Fruit fly (Drosophila melanogaster) whole organism, embryonic: ENCODE data around the gene hgo.
A peak's percentile ranks its signal among the peaks of the same experiment; 100 is the strongest.

ENCODE experiments used
- ATbp ChIP-seq: fragments of 200-800 bp; sonication (Bioruptor generic); optimal IDR thresholded peaks from 2 replicates; lab custom pipeline; 2017; ENCODE audit warnings: missing biosample characterization, mild to moderate bottlenecking, missing genetic modification characterization, missing genetic modification reagents
- Bdp1 ChIP-seq: fragments of 200-800 bp; sonication (Bioruptor generic); optimal IDR thresholded peaks from 3 replicates; lab custom pipeline; 2016; ENCODE audit warnings: missing biosample characterization, missing genetic modification characterization
- C15 ChIP-seq: fragments of 200-800 bp; sonication (Bioruptor generic); IDR thresholded peaks from 3 replicates; pipeline ENCODE4 v1.3.6; 2022; ENCODE audit warnings: missing biosample characterization, missing genetic modification characterization
- CG10147 ChIP-seq: fragments of 200-800 bp; sonication (Bioruptor generic); optimal IDR thresholded peaks from 2 replicates; lab custom pipeline; 2019; ENCODE audit warnings: missing biosample characterization, mild to moderate bottlenecking, missing genetic modification characterization, moderate library complexity
- CG10543 ChIP-seq: fragments of 200-800 bp; sonication (Bioruptor generic); optimal IDR thresholded peaks from 3 replicates; lab custom pipeline; 2017; ENCODE audit warnings: missing biosample characterization, mild to moderate bottlenecking, missing genetic modification characterization, moderate library complexity
- CG10565 ChIP-seq: fragments of 200-800 bp; sonication (Bioruptor generic); optimal IDR thresholded peaks from 3 replicates; lab custom pipeline; 2016; ENCODE audit warnings: missing biosample characterization, mild to moderate bottlenecking, missing genetic modification characterization
- CG11398 ChIP-seq: fragments of 200-800 bp; sonication (Bioruptor generic); optimal IDR thresholded peaks from 2 replicates; lab custom pipeline; 2016; ENCODE audit warnings: missing biosample characterization, missing genetic modification characterization
- CG11560 ChIP-seq: fragments of 200-800 bp; sonication (Bioruptor generic); IDR thresholded peaks from 3 replicates; pipeline ENCODE4 v1.3.6; 2022; ENCODE audit warnings: missing biosample characterization, missing genetic modification characterization
- CG12391 ChIP-seq: fragments of 200-800 bp; sonication (Bioruptor generic); optimal IDR thresholded peaks from 3 replicates; lab custom pipeline; 2018; ENCODE audit warnings: missing biosample characterization, mild to moderate bottlenecking, missing genetic modification characterization, moderate library complexity
- CG13775 ChIP-seq: fragments of 200-800 bp; sonication (Bioruptor generic); optimal IDR thresholded peaks from 3 replicates; lab custom pipeline; 2017; ENCODE audit warnings: missing biosample characterization, mild to moderate bottlenecking, missing genetic modification characterization
- CG14667 ChIP-seq: fragments of 200-800 bp; sonication (Bioruptor generic); IDR thresholded peaks from 2 replicates; pipeline ENCODE4 v1.3.6; 2022; ENCODE audit warnings: missing biosample characterization, missing genetic modification characterization
- CG1602 ChIP-seq: fragments of 200-800 bp; sonication (Bioruptor generic); optimal IDR thresholded peaks from 3 replicates; lab custom pipeline; 2016; ENCODE audit warnings: missing biosample characterization, missing genetic modification characterization
- CG18262 ChIP-seq: fragments of 200-800 bp; optimal IDR thresholded peaks from 3 replicates; lab custom pipeline; 2019; ENCODE audit warnings: missing biosample characterization, mild to moderate bottlenecking, missing genetic modification characterization, moderate library complexity
- CG2120 ChIP-seq: fragments of 200-800 bp; sonication (Bioruptor generic); optimal IDR thresholded peaks from 3 replicates; lab custom pipeline; 2016; ENCODE audit warnings: missing biosample characterization, missing genetic modification characterization
- CG30020 ChIP-seq: fragments of 200-800 bp; optimal IDR thresholded peaks from 2 replicates; lab custom pipeline; 2019; ENCODE audit warnings: missing biosample characterization, mild to moderate bottlenecking, missing genetic modification characterization, moderate library complexity
- CG32767 ChIP-seq: fragments of 200-800 bp; sonication (Bioruptor generic); IDR thresholded peaks from 2 replicates; pipeline ENCODE4 v1.3.6; 2022; ENCODE audit warnings: missing biosample characterization, missing genetic modification characterization
- CG4328 ChIP-seq: fragments of 200-800 bp; sonication (Bioruptor generic); optimal IDR thresholded peaks from 3 replicates; lab custom pipeline; 2017; ENCODE audit warnings: missing biosample characterization, missing genetic modification reagents, missing genetic modification characterization
- CG6254 ChIP-seq: fragments of 200-800 bp; sonication (Bioruptor generic); optimal IDR thresholded peaks from 3 replicates; lab custom pipeline; 2017; ENCODE audit warnings: mild to moderate bottlenecking, missing biosample characterization, missing genetic modification reagents, missing genetic modification characterization
- CG7372 ChIP-seq: fragments of 200-800 bp; sonication (Bioruptor generic); IDR thresholded peaks from 2 replicates; pipeline ENCODE4 v1.3.6; 2022; ENCODE audit warnings: missing biosample characterization, missing genetic modification characterization
- CG8089 ChIP-seq: fragments of 200-800 bp; sonication (Bioruptor generic); optimal IDR thresholded peaks from 3 replicates; lab custom pipeline; 2016; ENCODE audit warnings: missing biosample characterization, missing genetic modification characterization
- CG8359 ChIP-seq: fragments of 200-800 bp; sonication (Bioruptor generic); optimal IDR thresholded peaks from 2 replicates; lab custom pipeline; 2017; ENCODE audit warnings: missing biosample characterization, mild to moderate bottlenecking, missing genetic modification characterization, borderline replicate concordance
- CHES-1-like ChIP-seq: fragments of 200-800 bp; sonication (Bioruptor generic); optimal IDR thresholded peaks from 2 replicates; lab custom pipeline; 2016; ENCODE audit warnings: missing biosample characterization, missing genetic modification characterization
- Dll ChIP-seq: fragments of 200-800 bp; sonication (Bioruptor generic); IDR thresholded peaks from 4 replicates; pipeline ENCODE4 v1.3.6; 2022; ENCODE audit warnings: missing biosample characterization, missing genetic modification characterization; ENCODE audit not compliant: partially characterized antibody
- Dref ChIP-seq: fragments of 200-800 bp; sonication (Bioruptor generic); IDR thresholded peaks from 2 replicates; pipeline ENCODE4 v1.3.6; 2022; ENCODE audit warnings: missing biosample characterization, missing genetic modification characterization
- Drgx ChIP-seq: fragments of 200-800 bp; sonication (Bioruptor generic); IDR thresholded peaks from 2 replicates; pipeline ENCODE4 v1.3.6; 2022; ENCODE audit warnings: missing biosample characterization, missing genetic modification characterization
- H2.0 ChIP-seq: fragments of 200-800 bp; sonication (Bioruptor generic); IDR thresholded peaks from 2 replicates; pipeline ENCODE4 v1.3.6; 2022; ENCODE audit warnings: missing biosample characterization, missing genetic modification characterization
- Hr51 ChIP-seq, 2 experiments: fragments of 200-800 bp; sonication (Bioruptor generic); optimal IDR thresholded peaks; 2 replicates in 1 of 2; 3 replicates in 1 of 2; lab custom pipeline; 2016 to 2018; ENCODE audit warnings: missing biosample characterization in 2 of 2, missing genetic modification characterization in 2 of 2, mild to moderate bottlenecking in 1 of 2, moderate library complexity in 1 of 2
- Jarid2 ChIP-seq: fragments of 200-800 bp; sonication (Bioruptor generic); optimal IDR thresholded peaks from 3 replicates; lab custom pipeline; 2017; ENCODE audit warnings: mild to moderate bottlenecking, missing biosample characterization, missing genetic modification reagents, missing genetic modification characterization
- Nf-YB ChIP-seq: fragments of 200-800 bp; sonication (Bioruptor generic); optimal IDR thresholded peaks from 3 replicates; lab custom pipeline; 2019; ENCODE audit warnings: missing biosample characterization, mild to moderate bottlenecking, missing genetic modification characterization, moderate library complexity
- Ravus ChIP-seq: fragments of 200-800 bp; sonication (Bioruptor generic); IDR thresholded peaks from 2 replicates; pipeline ENCODE4 v1.3.6; 2022; ENCODE audit warnings: missing biosample characterization, missing genetic modification characterization
- Rfx ChIP-seq: fragments of 200-800 bp; sonication (Bioruptor generic); IDR thresholded peaks from 2 replicates; pipeline ENCODE4 v1.3.6; 2022; ENCODE audit warnings: missing biosample characterization, missing genetic modification characterization
- Side ChIP-seq: fragments of 200-800 bp; sonication (Bioruptor generic); optimal IDR thresholded peaks from 2 replicates; lab custom pipeline; 2016; ENCODE audit warnings: missing biosample characterization, missing genetic modification characterization
- Ssrp ChIP-seq: fragments of 200-800 bp; sonication (Bioruptor generic); optimal IDR thresholded peaks from 2 replicates; lab custom pipeline; 2018; ENCODE audit warnings: missing biosample characterization, mild to moderate bottlenecking, missing genetic modification characterization, moderate library complexity
- Stat92E ChIP-seq, 3 experiments: fragments of >200 bp in 2 of 3; fragments of 200-800 bp in 1 of 3; sonication (Bioruptor generic) in 1 of 3; optimal IDR thresholded peaks; 2 replicates each; lab custom pipeline; 2017 to 2019; ENCODE audit warnings: missing biosample characterization in 3 of 3, missing genetic modification characterization in 3 of 3, mild to moderate bottlenecking in 1 of 3, moderate library complexity in 1 of 3
- Usf ChIP-seq: fragments of 200-800 bp; sonication (Bioruptor generic); optimal IDR thresholded peaks from 2 replicates; lab custom pipeline; 2017; ENCODE audit warnings: missing genotype, missing biosample characterization, missing genetic modification characterization
- bab2 ChIP-seq: fragments of 200-800 bp; sonication (Bioruptor generic); optimal IDR thresholded peaks from 2 replicates; lab custom pipeline; 2016; ENCODE audit warnings: missing biosample characterization, missing genetic modification characterization
- grau ChIP-seq: fragments of 200-800 bp; optimal IDR thresholded peaks from 3 replicates; lab custom pipeline; 2019; ENCODE audit warnings: missing biosample characterization, mild to moderate bottlenecking, missing genetic modification characterization, moderate library complexity
- gt ChIP-seq: fragments of 200-800 bp; sonication (Bioruptor generic); IDR thresholded peaks from 2 replicates; pipeline ENCODE4 v1.3.6; 2022; ENCODE audit warnings: missing biosample characterization, missing genetic modification characterization
- inv ChIP-seq: fragments of 200-800 bp; sonication (Bioruptor generic); IDR thresholded peaks from 2 replicates; pipeline ENCODE4 v1.3.6; 2022; ENCODE audit warnings: missing biosample characterization, missing genetic modification characterization; ENCODE audit not compliant: partially characterized antibody
- kay ChIP-seq: fragments of 200-800 bp; sonication (Bioruptor generic); optimal IDR thresholded peaks from 2 replicates; lab custom pipeline; 2016; ENCODE audit warnings: missing biosample characterization, missing genetic modification characterization
- ken ChIP-seq: fragments of 200-800 bp; sonication (Bioruptor generic); IDR thresholded peaks from 3 replicates; pipeline ENCODE4 v1.3.6; 2022; ENCODE audit warnings: missing biosample characterization, missing genetic modification characterization
- nerfin-1 ChIP-seq: fragments of 200-800 bp; sonication (Bioruptor generic); optimal IDR thresholded peaks from 3 replicates; lab custom pipeline; 2019; ENCODE audit warnings: missing biosample characterization, mild to moderate bottlenecking, missing genetic modification characterization, moderate library complexity
- pfk ChIP-seq: fragments of 200-800 bp; sonication (Bioruptor generic); optimal IDR thresholded peaks from 2 replicates; lab custom pipeline; 2018; ENCODE audit warnings: missing biosample characterization, mild to moderate bottlenecking, missing genetic modification characterization, moderate library complexity
- sens ChIP-seq: fragments of 200-800 bp; sonication (Bioruptor generic); peaks from one replicate; lab custom pipeline; 2016; ENCODE audit warnings: missing biosample characterization, missing genetic modification characterization
- sim ChIP-seq: fragments of 200-800 bp; sonication (Bioruptor generic); IDR thresholded peaks from 2 replicates; pipeline ENCODE4 v1.3.6; 2022; ENCODE audit warnings: missing biosample characterization, missing genetic modification characterization
- slou ChIP-seq: fragments of 200-800 bp; sonication (Bioruptor generic); optimal IDR thresholded peaks from 3 replicates; lab custom pipeline; 2016; ENCODE audit warnings: missing biosample characterization, missing genetic modification characterization
- sna ChIP-seq: fragments of 200-800 bp; sonication (Bioruptor generic); IDR thresholded peaks from 2 replicates; pipeline ENCODE4 v1.3.6; 2022; ENCODE audit warnings: missing biosample characterization, missing genetic modification characterization; ENCODE audit not compliant: partially characterized antibody
- tll ChIP-seq, 2 experiments: fragments of 200-800 bp in 1 of 2; fragments of >200 bp in 1 of 2; sonication (Bioruptor generic) in 1 of 2; optimal IDR thresholded peaks; 2 replicates each; lab custom pipeline; 2017 to 2019; ENCODE audit warnings: missing biosample characterization in 2 of 2, missing genetic modification characterization in 2 of 2, mild to moderate bottlenecking in 1 of 2, moderate library complexity in 1 of 2
- zf30C ChIP-seq: fragments of 200-800 bp; sonication (Bioruptor generic); optimal IDR thresholded peaks from 3 replicates; lab custom pipeline; 2018; ENCODE audit warnings: missing biosample characterization, mild to moderate bottlenecking, missing genetic modification characterization

Gene hgo

DNA sequence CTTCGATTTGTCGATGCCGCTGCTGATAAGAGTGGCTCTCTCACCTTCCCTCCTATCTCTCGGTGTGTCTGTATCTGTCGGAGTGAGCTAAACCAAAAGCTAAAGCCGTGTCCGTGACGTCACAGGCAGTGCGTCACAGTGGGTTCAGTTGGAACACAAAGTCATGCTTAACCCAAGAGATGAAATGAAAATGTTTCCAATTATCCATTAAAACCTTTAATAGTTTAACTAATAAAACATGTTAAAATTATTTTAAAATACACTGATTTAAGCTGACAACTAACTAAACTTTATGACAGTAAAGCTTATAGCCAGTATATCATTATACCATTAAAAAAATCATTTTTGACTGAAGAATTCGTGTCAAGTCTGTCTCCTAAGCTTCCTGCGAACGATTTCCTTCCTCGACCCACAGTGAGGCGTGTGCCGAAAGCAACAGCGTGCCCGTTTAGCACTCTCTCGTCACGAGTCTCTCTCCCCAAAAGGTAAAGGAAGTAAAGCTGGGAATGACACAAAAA is 23.1 kb upstream of the hgo start, which contains the start of gene Idua:
Idua (minus strand) TSS at position 51 of the 518 bp plus-strand sequence.
- no peak for TF ChIP-seq Bdp1 (GFP tag; lab: Kevin White, UChicago)
- TF ChIP-seq CG10565 (GFP tag; lab: Kevin White, UChicago), result no peak
- TF ChIP-seq CG10147, result no peak
- peak; percentile 83 for TF ChIP-seq grau (tag; lab: Kevin White, UChicago)
- 0 out of 3 replicates have a peak, but pooled peaks have one; percentile 36 for TF ChIP-seq ken (GFP tag; lab: Robert Waterston, UW)
- no peak for TF ChIP-seq Dref (GFP tag; lab: Robert Waterston, UW)
- no peak for TF ChIP-seq CG18262 (tag; lab: Kevin White, UChicago)
- peak; percentile 41; the same call in 1 of the 2 replicates for TF ChIP-seq CG32767 (GFP tag; lab: Robert Waterston, UW)
- TF ChIP-seq CHES-1-like (GFP tag; lab: Kevin White, UChicago), result no peak
- no peak for TF ChIP-seq gt
- no peak for TF ChIP-seq nerfin-1
- peak; percentile 2 for TF ChIP-seq slou
- peak; percentile 17 for TF ChIP-seq kay (GFP tag; lab: Kevin White, UChicago)
- TF ChIP-seq CG7372 (GFP tag; lab: Robert Waterston, UW), result peak; percentile 24; the same call in 1 of the 2 replicates
- TF ChIP-seq sens, result peak; percentile 90
- TF ChIP-seq Nf-YB (GFP tag; lab: Kevin White, UChicago), result peak; percentile 45
- TF ChIP-seq CG11398 (GFP tag; lab: Kevin White, UChicago), result no peak
- peak; percentile 34 for TF ChIP-seq bab2 (GFP tag; lab: Kevin White, UChicago)
- no peak for TF ChIP-seq Side (GFP tag; lab: Kevin White, UChicago)
- peak in 1 of 3 experiments; percentile 9 for TF ChIP-seq Stat92E (GFP tag; optimal IDR thresholded peaks at IDR 0.05; lab: Kevin White, UChicago)
- no peak for TF ChIP-seq Ravus (GFP tag; lab: Robert Waterston, UW)
- peak; percentile 69 for TF ChIP-seq CG12391 (tag; lab: Kevin White, UChicago)
- peak; percentile 21 for TF ChIP-seq CG1602 (GFP tag; lab: Kevin White, UChicago)
- TF ChIP-seq Jarid2, result no peak
- TF ChIP-seq C15, result no peak
- no peak for TF ChIP-seq pfk
- TF ChIP-seq sim (GFP tag; lab: Robert Waterston, UW), result no peak
- TF ChIP-seq tll (GFP tag; optimal IDR thresholded peaks at IDR 0.05; lab: Kevin White, UChicago), result no peak
- TF ChIP-seq CG10543 (GFP tag; lab: Kevin White, UChicago), result peak; percentile 81
- no peak for TF ChIP-seq Usf (GFP tag; lab: Kevin White, UChicago)
- TF ChIP-seq CG30020 (tag; lab: Kevin White, UChicago), result peak; percentile 13
- TF ChIP-seq Rfx (GFP tag; lab: Robert Waterston, UW), result peak; percentile 70; the same call in 1 of the 2 replicates
- TF ChIP-seq CG13775, result peak; percentile 54
- no peak for TF ChIP-seq sna (GFP tag; lab: Robert Waterston, UW)
- peak in 1 of 2 experiments; percentile 21 for TF ChIP-seq Hr51 (GFP tag; optimal IDR thresholded peaks at IDR 0.05; lab: Kevin White, UChicago)
- TF ChIP-seq Dll (GFP tag; lab: Robert Waterston, UW), result no peak
- TF ChIP-seq CG6254 (GFP tag; lab: Kevin White, UChicago), result peak; percentile 70
- TF ChIP-seq CG11560 (tag; lab: Robert Waterston, UW), result no peak
- TF ChIP-seq CG8089 (GFP tag; lab: Kevin White, UChicago), result no peak
- peak; percentile 41 for TF ChIP-seq CG4328
- TF ChIP-seq CG14667, result peak; percentile 53
- TF ChIP-seq H2.0 (GFP tag; lab: Robert Waterston, UW), result peak; percentile 31; the same call in 1 of the 2 replicates
- peak; percentile 25; the same call in 1 of the 2 replicates for TF ChIP-seq Drgx (GFP tag; lab: Robert Waterston, UW)
- TF ChIP-seq CG8359 (GFP tag; lab: Kevin White, UChicago), result no peak
- TF ChIP-seq inv (GFP tag; lab: Robert Waterston, UW), result no peak
- no peak for TF ChIP-seq zf30C (GFP tag; lab: Kevin White, UChicago)
- TF ChIP-seq Ssrp, result peak; percentile 58
- TF ChIP-seq CG2120, result peak; percentile 79
- TF ChIP-seq ATbp (GFP tag; lab: Kevin White, UChicago), result no peak
